Worm (Caenorhabditis elegans) whole organism, late embryonic: ENCODE data around the gene srw-87.

Experiments
- F13H6.1 ChIP-seq: sonication (generic microtip); optimal IDR thresholded peaks from 2 replicates; lab custom pipeline; 2016; ENCODE audit warnings: missing genetic modification characterization, missing compliant biosample characterization
- ama-1 ChIP-seq: fragments of 150-350 bp; optimal IDR thresholded peaks from 2 replicates; lab custom pipeline; 2014
- ceh-45 ChIP-seq: fragments of 200-800 bp; sonication (Bioruptor generic); IDR thresholded peaks from 2 replicates; pipeline ENCODE4 v1.3.6; 2022; ENCODE audit warnings: missing genetic modification reagents, missing genetic modification characterization, missing compliant biosample characterization
- dmd-4 ChIP-seq: sonication (generic microtip); optimal IDR thresholded peaks from 2 replicates; lab custom pipeline; 2016; ENCODE audit warnings: borderline replicate concordance, missing genetic modification characterization, missing compliant biosample characterization
- elt-2 ChIP-seq: sonication (generic microtip); optimal IDR thresholded peaks from 2 replicates; lab custom pipeline; 2016; ENCODE audit warnings: missing genetic modification reagents, missing genetic modification characterization, missing compliant biosample characterization
- ets-4 ChIP-seq: sonication (generic microtip); optimal IDR thresholded peaks from 2 replicates; lab custom pipeline; 2016; ENCODE audit warnings: missing genetic modification characterization, missing compliant biosample characterization
- nhr-11 ChIP-seq: fragments of 150-350 bp; optimal IDR thresholded peaks from 2 replicates; lab custom pipeline; 2014; ENCODE audit warnings: missing biosample characterization, missing genetic modification characterization
- rnt-1 ChIP-seq: sonication (generic microtip); optimal IDR thresholded peaks from 2 replicates; lab custom pipeline; 2016; ENCODE audit warnings: missing genetic modification characterization, missing compliant biosample characterization

ce11 chrV:16342258-16342618 lies 5.8 kb downstream of the srw-87 start, which contains the start of gene nhr-193:
- TF ChIP-seq ceh-45: no peak
- no peak for TF ChIP-seq dmd-4 (tag; lab: Kevin White, UChicago)
- TF ChIP-seq ets-4 (tag; lab: Kevin White, UChicago): no peak
- no peak for TF ChIP-seq rnt-1 (tag; lab: Kevin White, UChicago)
- no peak for TF ChIP-seq F13H6.1 (tag; lab: Kevin White, UChicago)
- TF ChIP-seq ama-1 (lab: Kevin White, UChicago): no peak
- no peak for TF ChIP-seq nhr-11 (tag; lab: Kevin White, UChicago)
- TF ChIP-seq elt-2 (tag; lab: Kevin White, UChicago): peak; percentile 22
